Worm (Caenorhabditis elegans): ENCODE measurements around the gene C18H7.6.

Gene C18H7.6

DNA sequence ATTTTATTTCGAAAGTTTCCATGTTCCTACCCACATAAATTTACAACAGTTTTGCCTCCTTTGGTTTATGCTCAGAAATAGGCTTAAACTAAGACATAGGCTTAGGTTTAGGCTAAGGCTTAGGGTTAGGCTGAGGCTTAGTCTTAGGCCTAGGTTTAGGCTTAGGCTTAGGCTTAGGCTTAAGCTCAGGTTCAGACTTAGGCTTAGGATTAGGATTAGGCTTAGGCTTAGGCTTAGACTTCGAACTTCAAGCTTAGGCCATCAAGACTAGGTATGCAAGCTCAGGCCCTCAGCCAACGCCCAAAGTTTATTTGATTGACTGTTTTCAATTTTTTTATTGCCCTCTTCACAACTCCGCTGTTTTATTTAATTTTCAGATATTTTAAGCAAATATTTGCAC lies 46.4 kb downstream of the C18H7.6 start:
- no peak for TF ChIP-seq nhr-77 (tag; optimal IDR thresholded peaks at IDR 0.05)
- no peak for TF ChIP-seq nhr-84 (tag; optimal IDR thresholded peaks at IDR 0.05)
- TF ChIP-seq ztf-4 (tag; optimal IDR thresholded peaks at IDR 0.05) = no peak
- TF ChIP-seq mep-1 (tag; optimal IDR thresholded peaks at IDR 0.05) = no peak
- TF ChIP-seq lin-14 (GFP tag; optimal IDR thresholded peaks at IDR 0.05) = no peak
- TF ChIP-seq unc-98 (GFP tag; IDR thresholded peaks at IDR 0.05) = no peak
- no peak for TF ChIP-seq dpl-1 (GFP tag; optimal IDR thresholded peaks at IDR 0.05)
- TF ChIP-seq lsy-2 (tag; optimal IDR thresholded peaks at IDR 0.05) = no peak
- no peak for TF ChIP-seq nhr-19 (GFP tag; conservative IDR thresholded peaks at IDR 0.05)
- no peak for TF ChIP-seq nhr-11 (tag; optimal IDR thresholded peaks at IDR 0.05)
- no peak for TF ChIP-seq tlp-1 (tag; optimal IDR thresholded peaks at IDR 0.05)
- no peak for TF ChIP-seq C34B4.2 (tag; optimal IDR thresholded peaks at IDR 0.05)
- TF ChIP-seq jun-1 (tag; optimal IDR thresholded peaks at IDR 0.05) = no peak
- no peak for TF ChIP-seq snpc-4 (tag; optimal IDR thresholded peaks at IDR 0.05)
- TF ChIP-seq snu-23 (GFP tag; optimal IDR thresholded peaks at IDR 0.05) = no peak

Data from whole organism, L1 larva.